Fruit fly (Drosophila melanogaster) whole organism, embryonic: ENCODE measurements around the gene CG17612.

Experiments used
- Aef1 ChIP-seq: fragments of 200-800 bp; sonication (Bioruptor generic); IDR thresholded peaks from 3 replicates; pipeline ENCODE4 v1.3.6; 2022; ENCODE audit warnings: missing biosample characterization, missing genetic modification characterization
- Asciz ChIP-seq: fragments of 200-800 bp; sonication (Bioruptor generic); optimal IDR thresholded peaks from 2 replicates; lab custom pipeline; 2017; ENCODE audit warnings: missing biosample characterization, mild to moderate bottlenecking, missing genetic modification characterization, missing genetic modification reagents
- BEAF-32 ChIP-seq: fragments of 200-800 bp; sonication (Bioruptor generic); optimal IDR thresholded peaks from 3 replicates; lab custom pipeline; 2017; ENCODE audit warnings: missing biosample characterization, missing genetic modification characterization, mild to moderate bottlenecking, moderate library complexity, missing genetic modification reagents
- C15 ChIP-seq: fragments of 200-800 bp; sonication (Bioruptor generic); IDR thresholded peaks from 3 replicates; pipeline ENCODE4 v1.3.6; 2022; ENCODE audit warnings: missing biosample characterization, missing genetic modification characterization
- CG12942 ChIP-seq: fragments of 200-800 bp; sonication (Bioruptor generic); optimal IDR thresholded peaks from 3 replicates; lab custom pipeline; 2016; ENCODE audit warnings: missing biosample characterization, missing genetic modification characterization
- CG13624 ChIP-seq: fragments of 200-800 bp; sonication (Bioruptor generic); optimal IDR thresholded peaks from 2 replicates; lab custom pipeline; 2016; ENCODE audit warnings: missing biosample characterization, missing genetic modification characterization
- CG15269 ChIP-seq: fragments of 200-800 bp; sonication (Bioruptor generic); optimal IDR thresholded peaks from 2 replicates; lab custom pipeline; 2018; ENCODE audit warnings: missing biosample characterization, mild to moderate bottlenecking, missing genetic modification characterization, moderate library complexity
- CG15514 ChIP-seq: fragments of 200-800 bp; sonication (Bioruptor generic); optimal IDR thresholded peaks from 3 replicates; lab custom pipeline; 2017; ENCODE audit warnings: missing biosample characterization, missing genetic modification characterization, mild to moderate bottlenecking, moderate library complexity, missing genetic modification reagents
- CG17361 ChIP-seq: fragments of 200-800 bp; sonication (Bioruptor generic); IDR thresholded peaks from 3 replicates; pipeline ENCODE4 v1.3.6; 2022; ENCODE audit warnings: missing biosample characterization, missing genetic modification characterization
- CG2875 ChIP-seq: fragments of 200-800 bp; sonication (Bioruptor generic); optimal IDR thresholded peaks from 2 replicates; lab custom pipeline; 2017; ENCODE audit warnings: missing biosample characterization, mild to moderate bottlenecking, missing genetic modification characterization, missing genetic modification reagents
- CG2889 ChIP-seq: fragments of 200-800 bp; sonication (Bioruptor generic); IDR thresholded peaks from 3 replicates; pipeline ENCODE4 v1.3.6; 2022; ENCODE audit warnings: missing biosample characterization, missing genetic modification characterization
- CG30020 ChIP-seq: fragments of 200-800 bp; optimal IDR thresholded peaks from 2 replicates; lab custom pipeline; 2019; ENCODE audit warnings: missing biosample characterization, mild to moderate bottlenecking, missing genetic modification characterization, moderate library complexity
- CG30431 ChIP-seq: fragments of 200-800 bp; sonication (Bioruptor generic); optimal IDR thresholded peaks from 2 replicates; lab custom pipeline; 2017; ENCODE audit warnings: missing biosample characterization, missing genetic modification characterization
- CG3995 ChIP-seq: fragments of 200-800 bp; sonication (Bioruptor generic); optimal IDR thresholded peaks from 3 replicates; lab custom pipeline; 2016; ENCODE audit warnings: missing biosample characterization, missing genetic modification characterization
- CG42726 ChIP-seq: fragments of 200-800 bp; sonication (Bioruptor generic); IDR thresholded peaks from 2 replicates; pipeline ENCODE4 v1.3.6; 2022; ENCODE audit warnings: missing biosample characterization, missing genetic modification characterization; ENCODE audit not compliant: partially characterized antibody
- CG6689 ChIP-seq: fragments of 200-800 bp; sonication (Bioruptor generic); IDR thresholded peaks from 2 replicates; pipeline ENCODE4 v1.3.6; 2022; ENCODE audit warnings: missing biosample characterization, missing genetic modification characterization
- CG6791 ChIP-seq: fragments of 200-800 bp; sonication (Bioruptor generic); IDR thresholded peaks from 3 replicates; pipeline ENCODE4 v1.3.6; 2022; ENCODE audit warnings: missing biosample characterization, missing genetic modification characterization; ENCODE audit not compliant: partially characterized antibody
- CG7786 ChIP-seq: fragments of 200-800 bp; sonication (Bioruptor generic); optimal IDR thresholded peaks from 2 replicates; lab custom pipeline; 2016; ENCODE audit warnings: missing biosample characterization, missing genetic modification characterization
- Camta ChIP-seq: fragments of 200-800 bp; sonication (Bioruptor generic); optimal IDR thresholded peaks from 2 replicates; lab custom pipeline; 2016; ENCODE audit warnings: missing biosample characterization, missing genetic modification characterization
- CoRest ChIP-seq: fragments of 200-800 bp; sonication (Bioruptor generic); optimal IDR thresholded peaks from 3 replicates; lab custom pipeline; 2018; ENCODE audit warnings: missing biosample characterization, mild to moderate bottlenecking, missing genetic modification characterization, moderate library complexity
- Dek ChIP-seq: fragments of 200-800 bp; sonication (Bioruptor generic); optimal IDR thresholded peaks from 3 replicates; lab custom pipeline; 2019; ENCODE audit warnings: missing biosample characterization, mild to moderate bottlenecking, missing genetic modification characterization, moderate library complexity
- Doc2 ChIP-seq: fragments of 200-800 bp; sonication (Bioruptor generic); IDR thresholded peaks from 2 replicates; pipeline ENCODE4 v1.3.6; 2022; ENCODE audit warnings: missing biosample characterization, missing genetic modification characterization
- E2f1 ChIP-seq: fragments of 200-800 bp; sonication (Bioruptor generic); IDR thresholded peaks from 2 replicates; pipeline ENCODE4 v1.3.6; 2022; ENCODE audit warnings: missing biosample characterization, missing genetic modification characterization
- GATAe ChIP-seq: fragments of 200-800 bp; sonication (Bioruptor generic); conservative IDR thresholded peaks from 2 replicates; pipeline ENCODE4 v1.3.6; 2022; ENCODE audit warnings: missing biosample characterization, missing genetic modification characterization
- HLH3B ChIP-seq: fragments of 200-800 bp; sonication (Bioruptor generic); IDR thresholded peaks from 2 replicates; pipeline ENCODE4 v1.3.6; 2022; ENCODE audit warnings: missing biosample characterization, missing genetic modification characterization
- Neu2 ChIP-seq: fragments of 200-800 bp; sonication (Bioruptor generic); optimal IDR thresholded peaks from 3 replicates; lab custom pipeline; 2016; ENCODE audit warnings: missing biosample characterization, missing genetic modification characterization, borderline replicate concordance
- Ptx1 ChIP-seq: fragments of 200-800 bp; sonication (Bioruptor generic); IDR thresholded peaks from 2 replicates; pipeline ENCODE4 v1.3.6; 2022; ENCODE audit warnings: missing biosample characterization, missing genetic modification characterization
- Trl ChIP-seq, 3 experiments: fragments of >200 bp in 2 of 3; fragments of 200-800 bp in 1 of 3; sonication (Bioruptor generic) in 1 of 3; optimal IDR thresholded peaks; 2 replicates in 1 of 3; 3 replicates in 2 of 3; lab custom pipeline; 2016 to 2017; ENCODE audit warnings: missing biosample characterization in 1 of 3, missing genetic modification characterization in 1 of 3
- Usf ChIP-seq: fragments of 200-800 bp; sonication (Bioruptor generic); optimal IDR thresholded peaks from 2 replicates; lab custom pipeline; 2017; ENCODE audit warnings: missing genotype, missing biosample characterization, missing genetic modification characterization
- Xrp1 ChIP-seq: fragments of 200-800 bp; sonication (Bioruptor generic); IDR thresholded peaks from 2 replicates; pipeline ENCODE4 v1.3.6; 2022; ENCODE audit warnings: missing biosample characterization, missing genetic modification characterization
- ab ChIP-seq: fragments of 200-800 bp; sonication (Bioruptor generic); optimal IDR thresholded peaks from 2 replicates; lab custom pipeline; 2016; ENCODE audit warnings: missing biosample characterization, missing genetic modification characterization
- ash1 ChIP-seq: fragments of 200-800 bp; sonication (Bioruptor generic); optimal IDR thresholded peaks from 2 replicates; lab custom pipeline; 2018; ENCODE audit warnings: missing biosample characterization, mild to moderate bottlenecking, missing genetic modification characterization
- ato ChIP-seq: fragments of 200-800 bp; sonication (Bioruptor generic); IDR thresholded peaks from 2 replicates; pipeline ENCODE4 v1.3.6; 2022; ENCODE audit warnings: missing biosample characterization, missing genetic modification characterization; ENCODE audit not compliant: partially characterized antibody
- br ChIP-seq: fragments of >200 bp; optimal IDR thresholded peaks from 2 replicates; lab custom pipeline; 2017
- bsh ChIP-seq, 2 experiments: fragments of 200-800 bp; sonication (Bioruptor generic); optimal IDR thresholded peaks; 2 replicates each; lab custom pipeline; 2017 to 2018; ENCODE audit warnings: mild to moderate bottlenecking in 2 of 2, missing biosample characterization in 2 of 2, missing genetic modification characterization in 2 of 2, moderate library complexity in 1 of 2
- emc ChIP-seq: fragments of 200-800 bp; sonication (Bioruptor generic); optimal IDR thresholded peaks from 2 replicates; lab custom pipeline; 2016; ENCODE audit warnings: missing biosample characterization, missing genetic modification characterization
- gcm2 ChIP-seq: fragments of 200-800 bp; sonication (Bioruptor generic); optimal IDR thresholded peaks from 2 replicates; lab custom pipeline; 2016; ENCODE audit warnings: missing biosample characterization, missing genetic modification characterization
- gem ChIP-seq: fragments of 200-800 bp; sonication (Bioruptor generic); optimal IDR thresholded peaks from 2 replicates; lab custom pipeline; 2019; ENCODE audit warnings: missing biosample characterization, mild to moderate bottlenecking, missing genetic modification characterization, moderate library complexity
- gsb-n ChIP-seq: fragments of 200-800 bp; sonication (Bioruptor generic); optimal IDR thresholded peaks from 3 replicates; lab custom pipeline; 2018; ENCODE audit warnings: missing biosample characterization, mild to moderate bottlenecking, missing genetic modification characterization
- her ChIP-seq: fragments of 200-800 bp; sonication (Bioruptor generic); optimal IDR thresholded peaks from 2 replicates; lab custom pipeline; 2016; ENCODE audit warnings: missing biosample characterization, missing genetic modification characterization
- knrl ChIP-seq: fragments of 200-800 bp; sonication (Bioruptor generic); IDR thresholded peaks from 3 replicates; pipeline ENCODE4 v1.3.6; 2022; ENCODE audit warnings: missing biosample characterization, missing genetic modification characterization; ENCODE audit not compliant: partially characterized antibody
- nmo ChIP-seq: fragments of 200-800 bp; sonication (Bioruptor generic); optimal IDR thresholded peaks from 2 replicates; lab custom pipeline; 2018; ENCODE audit warnings: missing biosample characterization, mild to moderate bottlenecking, missing genetic modification characterization, moderate library complexity
- pita ChIP-seq: fragments of 200-800 bp; sonication (Bioruptor generic); optimal IDR thresholded peaks from 2 replicates; lab custom pipeline; 2017; ENCODE audit warnings: missing biosample characterization, mild to moderate bottlenecking, missing genetic modification characterization
- pros ChIP-seq: fragments of 200-800 bp; sonication (Bioruptor generic); optimal IDR thresholded peaks from 3 replicates; lab custom pipeline; 2019; ENCODE audit warnings: missing biosample characterization, mild to moderate bottlenecking, missing genetic modification characterization, moderate library complexity
- repo ChIP-seq: fragments of 200-800 bp; sonication (Bioruptor generic); optimal IDR thresholded peaks from 2 replicates; lab custom pipeline; 2016; ENCODE audit warnings: missing biosample characterization, missing genetic modification characterization
- run ChIP-seq: fragments of 200-800 bp; sonication (Bioruptor generic); optimal IDR thresholded peaks from 3 replicates; lab custom pipeline; 2018; ENCODE audit warnings: missing biosample characterization, mild to moderate bottlenecking, missing genetic modification characterization
- ssp ChIP-seq: fragments of 200-800 bp; sonication (Bioruptor generic); IDR thresholded peaks from 2 replicates; pipeline ENCODE4 v1.3.6; 2022; ENCODE audit warnings: missing biosample characterization, missing genetic modification characterization
- trem ChIP-seq: fragments of 200-800 bp; optimal IDR thresholded peaks from 3 replicates; lab custom pipeline; 2019; ENCODE audit warnings: missing biosample characterization, mild to moderate bottlenecking, missing genetic modification characterization, moderate library complexity
- vnd ChIP-seq: fragments of 200-800 bp; sonication (Bioruptor generic); IDR thresholded peaks from 3 replicates; pipeline ENCODE4 v1.3.6; 2022; ENCODE audit warnings: missing biosample characterization, missing genetic modification characterization; ENCODE audit not compliant: partially characterized antibody
- vvl ChIP-seq: fragments of 200-800 bp; sonication (Bioruptor generic); IDR thresholded peaks from 2 replicates; pipeline ENCODE4 v1.3.6; 2022; ENCODE audit warnings: missing biosample characterization, missing genetic modification characterization

The CG17612 gene

dm6 chr2L:4386926-4387550, 4.5 kb upstream of the CG17612 start, which contains the start of gene Psf2 (continued):
- TF ChIP-seq gsb-n (tag; lab: Kevin White, UChicago) (no peak), Xrp1 (GFP tag; lab: Robert Waterston, UW) (no peak), C15 (GFP tag; lab: Robert Waterston, UW) (no peak), CG6791 (GFP tag; lab: Robert Waterston, UW) (peak; percentile 76), GATAe (GFP tag; lab: Robert Waterston, UW) (no peak), Dek (no peak), nmo (GFP tag; lab: Kevin White, UChicago) (peak; percentile 13), ab (no peak), bsh (GFP tag; optimal IDR thresholded peaks at IDR 0.05; lab: Kevin White, UChicago) (no peak), CG15269 (no peak), CG17361 (GFP tag; lab: Robert Waterston, UW) (no peak), Camta (GFP tag; lab: Kevin White, UChicago) (no peak), CG2889 (no peak), BEAF-32 (peak; percentile 67), CG42726 (GFP tag; lab: Robert Waterston, UW) (peak; percentile 49; the same call in 1 of the 2 replicates), Asciz (no peak), vnd (GFP tag; lab: Robert Waterston, UW) (peak; percentile 45; the same call in 2 of the 3 replicates), run (no peak), br (lab: Kevin White, UChicago) (no peak), Usf (GFP tag; lab: Kevin White, UChicago) (no peak), trem (tag; lab: Kevin White, UChicago) (peak; percentile 37), CoRest (tag; lab: Kevin White, UChicago) (peak; percentile 51), gem (tag; lab: Kevin White, UChicago) (no peak), CG6689 (GFP tag; lab: Robert Waterston, UW) (0 out of 2 replicates have a peak, but pooled peaks have one; percentile 9), CG30431 (GFP tag; lab: Kevin White, UChicago) (no peak), CG30020 (tag; lab: Kevin White, UChicago) (no peak), CG7786 (GFP tag; lab: Kevin White, UChicago) (no peak), CG13624 (GFP tag; lab: Kevin White, UChicago) (peak; percentile 23), ato (peak; percentile 56), CG15514 (GFP tag; lab: Kevin White, UChicago) (peak; percentile 30), ash1 (GFP tag; lab: Kevin White, UChicago) (no peak), pros (GFP tag; lab: Kevin White, UChicago) (no peak), ssp (GFP tag; lab: Robert Waterston, UW) (no peak), pita (GFP tag; lab: Kevin White, UChicago) (no peak), HLH3B (GFP tag; lab: Robert Waterston, UW) (no peak), vvl (GFP tag; lab: Robert Waterston, UW) (0 out of 2 replicates have a peak, but pooled peaks have one; percentile 27), CG3995 (no peak), Ptx1 (GFP tag; lab: Robert Waterston, UW) (no peak), knrl (GFP tag; lab: Robert Waterston, UW) (peak; percentile 64), Aef1 (GFP tag; lab: Robert Waterston, UW) (no peak), her (GFP tag; lab: Kevin White, UChicago) (no peak), Neu2 (GFP tag; lab: Kevin White, UChicago) (no peak), emc (GFP tag; lab: Kevin White, UChicago) (no peak), gcm2 (no peak), CG12942 (GFP tag; lab: Kevin White, UChicago) (no peak), Trl (optimal IDR thresholded peaks at IDR 0.05; lab: Kevin White, UChicago) (no peak), Trl (GFP tag; optimal IDR thresholded peaks at IDR 0.05; lab: Kevin White, UChicago) (no peak), E2f1 (GFP tag; lab: Robert Waterston, UW) (no peak; the same call in 1 of the 2 replicates), Doc2 (GFP tag; lab: Robert Waterston, UW) (no peak), repo (GFP tag; lab: Kevin White, UChicago) (no peak), CG2875 (GFP tag; lab: Kevin White, UChicago) (no peak)
